Worm (Caenorhabditis elegans): Measurements from ENCODE around the gene lad-2.

The lad-2 gene

DNA sequence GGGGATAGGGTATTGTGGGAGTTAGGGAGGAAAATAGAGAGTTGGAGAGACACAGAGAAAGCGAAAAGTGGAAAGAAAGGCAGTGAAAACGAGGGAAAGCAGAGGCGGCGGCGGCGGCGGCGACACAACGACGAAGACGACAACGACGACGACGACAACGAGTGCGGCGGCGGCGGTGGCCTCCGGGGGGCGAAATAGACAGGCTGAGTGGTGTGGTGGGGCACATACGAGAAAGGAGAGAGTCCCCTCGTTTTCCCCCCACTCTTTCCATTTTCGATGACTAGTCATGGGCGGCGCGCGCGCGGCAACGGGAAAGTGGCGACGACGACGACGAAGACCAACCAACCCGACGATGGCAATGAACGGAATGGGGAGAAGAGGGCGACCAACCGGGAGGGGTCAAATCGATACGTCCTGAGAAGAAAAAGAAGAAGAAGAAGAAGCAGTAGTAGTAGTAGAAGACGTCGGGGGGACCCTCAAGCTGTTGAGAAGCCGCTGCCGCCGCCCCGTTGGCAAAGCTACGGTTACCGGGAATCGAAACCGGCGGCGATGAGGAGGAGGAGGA, 20.4 kb upstream of the lad-2 start:
- TF ChIP-seq lir-3 (tag; optimal IDR thresholded peaks at IDR 0.05; ENCODE audit: poor library complexity) (no peak), ceh-8 (GFP tag; optimal IDR thresholded peaks at IDR 0.05) (peak; percentile 64), ztf-11 (tag; optimal IDR thresholded peaks at IDR 0.05) (no peak), dsc-1 (tag; optimal IDR thresholded peaks at IDR 0.05) (no peak), vab-15 (tag; optimal IDR thresholded peaks at IDR 0.05) (no peak), nhr-90 (tag; optimal IDR thresholded peaks at IDR 0.05; ENCODE audit: poor library complexity) (no peak), nhr-19 (GFP tag; conservative IDR thresholded peaks at IDR 0.05) (peak; percentile 34; the same call in 1 of the 2 replicates), C34B4.2 (tag; optimal IDR thresholded peaks at IDR 0.05) (no peak), nhr-84 (tag; optimal IDR thresholded peaks at IDR 0.05) (no peak), swsn-7 (tag; optimal IDR thresholded peaks at IDR 0.05) (peak; percentile 58), pqm-1 (tag; optimal IDR thresholded peaks at IDR 0.05) (no peak), lin-13 (GFP tag; optimal IDR thresholded peaks at IDR 0.05) (no peak), mab-9 (GFP tag; IDR thresholded peaks at IDR 0.05) (no peak), C04F5.9 (tag; optimal IDR thresholded peaks at IDR 0.05) (no peak), C16A3.4 (tag; optimal IDR thresholded peaks at IDR 0.05) (no peak), lin-14 (GFP tag; optimal IDR thresholded peaks at IDR 0.05) (peak; percentile 91), sox-4 (tag; optimal IDR thresholded peaks at IDR 0.05) (no peak), lin-15B (tag; optimal IDR thresholded peaks at IDR 0.05) (no peak), F16B12.6 (tag; optimal IDR thresholded peaks at IDR 0.05) (no peak), sup-37 (GFP tag; optimal IDR thresholded peaks at IDR 0.05) (no peak), hlh-17 (GFP tag; optimal IDR thresholded peaks at IDR 0.05; ENCODE audit: borderline replicate concordance) (no peak), blmp-1 (tag; optimal IDR thresholded peaks at IDR 0.05) (peak; percentile 99), ets-5 (GFP tag; IDR thresholded peaks at IDR 0.05) (no peak), unc-30 (tag; optimal IDR thresholded peaks at IDR 0.05) (no peak), mef-2 (tag; optimal IDR thresholded peaks at IDR 0.05) (no peak), isw-1 (GFP tag; IDR thresholded peaks at IDR 0.05) (peak; percentile 39), fkh-8 (tag; optimal IDR thresholded peaks at IDR 0.05) (peak; percentile 69), alr-1 (tag; optimal IDR thresholded peaks at IDR 0.05; ENCODE audit: borderline replicate concordance) (no peak), efl-1 (optimal IDR thresholded peaks at IDR 0.05) (peak in 1 of 2 experiments; percentile 30), efl-1 (GFP tag; optimal IDR thresholded peaks at IDR 0.05 in 1 of 2) (peak in 1 of 2 experiments; percentile 73), nhr-76 (tag; optimal IDR thresholded peaks at IDR 0.05) (no peak), zag-1 (tag; optimal IDR thresholded peaks at IDR 0.05) (no peak), nhr-77 (tag; optimal IDR thresholded peaks at IDR 0.05) (no peak), pax-3 (tag; optimal IDR thresholded peaks at IDR 0.05) (no peak), jun-1 (tag; optimal IDR thresholded peaks at IDR 0.05) (peak; percentile 37), lsy-2 (tag; optimal IDR thresholded peaks at IDR 0.05) (peak in 1 of 2 experiments; percentile 32), fkh-10 (GFP tag; optimal IDR thresholded peaks at IDR 0.05) (peak; percentile 28), snpc-4 (tag; optimal IDR thresholded peaks at IDR 0.05) (no peak), ceh-88 (GFP tag; IDR thresholded peaks at IDR 0.05) (0 out of 2 replicates have a peak, but pooled peaks have one; percentile 34), xbp-1 (tag; optimal IDR thresholded peaks at IDR 0.05) (peak; percentile 39), efl-3 (GFP tag; optimal IDR thresholded peaks at IDR 0.05) (peak; percentile 15), unc-130 (tag; optimal IDR thresholded peaks at IDR 0.05) (no peak), mep-1 (tag; optimal IDR thresholded peaks at IDR 0.05) (no peak), zip-4 (GFP tag; optimal IDR thresholded peaks at IDR 0.05) (no peak), egl-27 (tag; optimal IDR thresholded peaks at IDR 0.05) (no peak), ces-1 (GFP tag; optimal IDR thresholded peaks at IDR 0.05) (no peak), unc-62 (GFP tag; optimal IDR thresholded peaks at IDR 0.05) (no peak), dpl-1 (GFP tag; optimal IDR thresholded peaks at IDR 0.05) (no peak), nhr-85 (tag) (peak; percentile 68), unc-98 (GFP tag; IDR thresholded peaks at IDR 0.05) (no peak), fos-1 (tag; optimal IDR thresholded peaks at IDR 0.05) (no peak), nhr-237 (tag; optimal IDR thresholded peaks at IDR 0.05) (no peak), irx-1 (tag; optimal IDR thresholded peaks at IDR 0.05) (no peak)

All from whole organism, L1 larva.